Fruit fly (Drosophila melanogaster): Measurements from ENCODE around the gene snsl.
A peak's percentile ranks its signal among the peaks of the same experiment; 100 is the strongest.

snsl gene

DNA sequence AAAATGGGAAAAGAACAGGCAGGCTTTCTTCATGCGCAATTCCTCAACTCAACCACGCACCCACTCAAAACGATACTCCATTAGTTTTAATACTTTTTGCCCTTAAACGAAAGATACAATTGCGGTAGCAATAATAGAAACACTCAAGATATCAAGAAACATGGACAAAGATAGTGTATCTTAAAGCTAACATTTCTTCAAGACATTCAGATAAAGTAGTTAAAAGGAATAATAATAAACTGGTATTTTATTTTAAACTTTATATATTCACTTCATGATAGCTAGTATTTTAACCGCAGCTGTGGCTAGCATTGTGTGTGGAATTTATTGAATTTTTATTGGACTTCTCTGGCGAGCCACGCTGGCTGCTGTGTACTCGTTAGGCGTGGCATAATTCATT lies 50.4 kb downstream of the snsl start (continued):
- TF ChIP-seq Dll (GFP tag; IDR thresholded peaks at IDR 0.05; ENCODE audit: partially characterized antibody) (no peak), psq (GFP tag; optimal IDR thresholded peaks at IDR 0.05) (no peak), inv (GFP tag; IDR thresholded peaks at IDR 0.05; ENCODE audit: partially characterized antibody) (no peak), Hey (tag; optimal IDR thresholded peaks at IDR 0.05) (no peak), NK7.1 (GFP tag; optimal IDR thresholded peaks at IDR 0.05) (no peak), dati (GFP tag; IDR thresholded peaks at IDR 0.05) (no peak), CG6765 (GFP tag; optimal IDR thresholded peaks at IDR 0.05) (peak; percentile 27), da (GFP tag; optimal IDR thresholded peaks at IDR 0.05) (no peak), CG7745 (tag; optimal IDR thresholded peaks at IDR 0.05) (no peak), Gug (GFP tag; IDR thresholded peaks at IDR 0.05) (0 out of 4 replicates have a peak, but pooled peaks have one; percentile 13), bab2 (GFP tag; optimal IDR thresholded peaks at IDR 0.05) (no peak), CG43689 (GFP tag; IDR thresholded peaks at IDR 0.05) (peak; percentile 52; the same call in 1 of the 2 replicates), Side (GFP tag; optimal IDR thresholded peaks at IDR 0.05) (no peak), HLH4C (GFP tag; IDR thresholded peaks at IDR 0.05; ENCODE audit: partially characterized antibody) (no peak), wek (GFP tag; optimal IDR thresholded peaks at IDR 0.05) (no peak), Spps (tag; optimal IDR thresholded peaks at IDR 0.05) (peak; percentile 57), CG2199 (GFP tag; IDR thresholded peaks at IDR 0.05) (no peak), CG8281 (tag; optimal IDR thresholded peaks at IDR 0.05) (peak; percentile 5), ash1 (GFP tag; optimal IDR thresholded peaks at IDR 0.05) (no peak), CG9727 (GFP tag; optimal IDR thresholded peaks at IDR 0.05) (peak; percentile 48), CG10462 (GFP tag; optimal IDR thresholded peaks at IDR 0.05) (no peak), hb (GFP tag; IDR thresholded peaks at IDR 0.05; ENCODE audit: partially characterized antibody) (no peak), Optix (GFP tag; IDR thresholded peaks at IDR 0.05) (no peak), Nf-YA (GFP tag; IDR thresholded peaks at IDR 0.05) (no peak), Dip2 (GFP tag; IDR thresholded peaks at IDR 0.05) (no peak), zen2 (GFP tag; IDR thresholded peaks at IDR 0.05; ENCODE audit: partially characterized antibody) (no peak), zfh1 (GFP tag; IDR thresholded peaks at IDR 0.05) (peak; percentile 44; the same call in 1 of the 3 replicates), croc (GFP tag; conservative IDR thresholded peaks at IDR 0.05) (peak; percentile 42; the same call in 2 of the 3 replicates), CG7987 (GFP tag; optimal IDR thresholded peaks at IDR 0.05) (peak; percentile 10), vnd (GFP tag; IDR thresholded peaks at IDR 0.05; ENCODE audit: partially characterized antibody) (no peak), CG16815 (GFP tag; optimal IDR thresholded peaks at IDR 0.05) (peak; percentile 43), Stat92E (GFP tag; optimal IDR thresholded peaks at IDR 0.05) (no peak), klu (GFP tag; IDR thresholded peaks at IDR 0.05) (no peak), Atf3 (GFP tag; optimal IDR thresholded peaks at IDR 0.05) (no peak), Antp (GFP tag; optimal IDR thresholded peaks at IDR 0.05) (no peak), CG6791 (GFP tag; IDR thresholded peaks at IDR 0.05; ENCODE audit: partially characterized antibody) (no peak), ATbp (GFP tag; optimal IDR thresholded peaks at IDR 0.05) (peak; percentile 63), CG10274 (GFP tag; optimal IDR thresholded peaks at IDR 0.05) (no peak), jigr1 (GFP tag; IDR thresholded peaks at IDR 0.05) (no peak), CG9876 (GFP tag; optimal IDR thresholded peaks at IDR 0.05) (no peak), caup (GFP tag; optimal IDR thresholded peaks at IDR 0.05; ENCODE audit: severe bottlenecking) (peak; percentile 30), her (GFP tag; optimal IDR thresholded peaks at IDR 0.05) (no peak), Sry-β (GFP tag; optimal IDR thresholded peaks at IDR 0.05) (no peak), gro (GFP tag; optimal IDR thresholded peaks at IDR 0.05) (no peak), HLHmδ (GFP tag; optimal IDR thresholded peaks at IDR 0.05) (no peak), CG33557 (GFP tag; optimal IDR thresholded peaks at IDR 0.05) (no peak), Mes4 (GFP tag; optimal IDR thresholded peaks at IDR 0.05) (no peak), Eip74EF (GFP tag; optimal IDR thresholded peaks at IDR 0.05) (peak in 1 of 2 experiments; percentile 2), Sox100B (GFP tag; optimal IDR thresholded peaks at IDR 0.05) (peak; percentile 59), CG5245 (GFP tag; optimal IDR thresholded peaks at IDR 0.05) (peak; percentile 15)

All from whole organism, embryonic.